Worm (Caenorhabditis elegans): ENCODE data around the gene AH9.3.

Gene AH9.3

ce11 chrX:2226875-2227355, 34.0 kb downstream of the AH9.3 start (continued):
- TF ChIP-seq aly-2 (tag; optimal IDR thresholded peaks at IDR 0.05): no peak
- no peak for TF ChIP-seq ceh-28 (tag; optimal IDR thresholded peaks at IDR 0.05)
- TF ChIP-seq eor-1 (tag; optimal IDR thresholded peaks at IDR 0.05): no peak
- TF ChIP-seq nhr-43 (tag; optimal IDR thresholded peaks at IDR 0.05; ENCODE audit: poor library complexity, severe bottlenecking): peak; percentile 47

- TF ChIP-seq pha-4 (tag; optimal IDR thresholded peaks at IDR 0.05) (peak; percentile 11), unc-62 (GFP tag; optimal IDR thresholded peaks at IDR 0.05) (no peak)
These were observed 40.1 kb downstream of the AH9.3 start, which contains the start of gene hex-1 for ce11 chrX:2220850-2221249. hex-1 (plus strand) TSS chrX:2221150.

ce11 chrX:2219453-2219852, 41.5 kb downstream of the AH9.3 start:
- no peak for TF ChIP-seq nhr-25 (tag; optimal IDR thresholded peaks at IDR 0.05)
- TF ChIP-seq snpc-4 (tag; optimal IDR thresholded peaks at IDR 0.05): peak; percentile 50

- no peak for TF ChIP-seq lin-15B (tag; optimal IDR thresholded peaks at IDR 0.05)
- TF ChIP-seq elt-3 (tag; optimal IDR thresholded peaks at IDR 0.05): peak in 1 of 3 experiments; percentile 9
- peak; percentile 78 for TF ChIP-seq nhr-23 (tag; optimal IDR thresholded peaks at IDR 0.05)
These were observed 41.9 kb downstream of the AH9.3 start for ce11 chrX:2219006-2219405.

- no peak for TF ChIP-seq lin-39 (tag; optimal IDR thresholded peaks at IDR 0.05)
- TF ChIP-seq elt-1 (tag; optimal IDR thresholded peaks at IDR 0.05): no peak
- no peak for TF ChIP-seq fkh-10 (GFP tag; optimal IDR thresholded peaks at IDR 0.05)
- no peak for TF ChIP-seq hmg-11 (tag; optimal IDR thresholded peaks at IDR 0.05)
- TF ChIP-seq mdl-1 (tag; optimal IDR thresholded peaks at IDR 0.05): no peak
- peak; percentile 30 for TF ChIP-seq ceh-28 (tag; optimal IDR thresholded peaks at IDR 0.05)
- no peak for TF ChIP-seq elt-2 (tag; optimal IDR thresholded peaks at IDR 0.05)
- TF ChIP-seq nhr-28 (tag; optimal IDR thresholded peaks at IDR 0.05): no peak
- no peak for TF ChIP-seq unc-39 (tag; optimal IDR thresholded peaks at IDR 0.05)
- no peak for TF ChIP-seq unc-62 (GFP tag; optimal IDR thresholded peaks at IDR 0.05)
- TF ChIP-seq nhr-237 (tag; optimal IDR thresholded peaks at IDR 0.05): no peak
- no peak for TF ChIP-seq lin-15B (tag; optimal IDR thresholded peaks at IDR 0.05)
- no peak for TF ChIP-seq pqm-1 (tag; optimal IDR thresholded peaks at IDR 0.05)
- no peak for TF ChIP-seq nfya-1 (tag; optimal IDR thresholded peaks at IDR 0.05; ENCODE audit: insufficient read depth)
- TF ChIP-seq zag-1 (tag; optimal IDR thresholded peaks at IDR 0.05): no peak
- no peak for TF ChIP-seq ztf-11 (tag; optimal IDR thresholded peaks at IDR 0.05)
- TF ChIP-seq nhr-12 (tag; optimal IDR thresholded peaks at IDR 0.05): no peak
- peak; percentile 25 for TF ChIP-seq tbx-2 (tag; optimal IDR thresholded peaks at IDR 0.05)
- no peak for TF ChIP-seq ZK546.5 (tag; optimal IDR thresholded peaks at IDR 0.05)
- peak; percentile 91 for TF ChIP-seq nhr-23 (tag; optimal IDR thresholded peaks at IDR 0.05)
- TF ChIP-seq lsy-12 (tag; optimal IDR thresholded peaks at IDR 0.05): peak; percentile 0
- TF ChIP-seq eor-1 (tag; optimal IDR thresholded peaks at IDR 0.05): no peak
- TF ChIP-seq nhr-76 (tag; optimal IDR thresholded peaks at IDR 0.05): no peak
- peak in 1 of 3 experiments; percentile 39 for TF ChIP-seq elt-3 (tag; optimal IDR thresholded peaks at IDR 0.05)
- no peak for TF ChIP-seq egl-5 (tag; optimal IDR thresholded peaks at IDR 0.05)
- peak; percentile 74 for TF ChIP-seq nhr-25 (tag; optimal IDR thresholded peaks at IDR 0.05)
- TF ChIP-seq nhr-43 (tag; optimal IDR thresholded peaks at IDR 0.05; ENCODE audit: poor library complexity, severe bottlenecking): peak; percentile 12
- TF ChIP-seq mml-1 (tag; optimal IDR thresholded peaks at IDR 0.05): no peak
- TF ChIP-seq ceh-16 (tag; optimal IDR thresholded peaks at IDR 0.05): no peak
- TF ChIP-seq egl-27 (tag; optimal IDR thresholded peaks at IDR 0.05): no peak
- no peak for TF ChIP-seq snpc-4 (tag; optimal IDR thresholded peaks at IDR 0.05)
- TF ChIP-seq nhr-77 (tag; optimal IDR thresholded peaks at IDR 0.05): no peak
- peak; percentile 17 for TF ChIP-seq pha-4 (tag; optimal IDR thresholded peaks at IDR 0.05)
- TF ChIP-seq sea-2 (GFP tag; optimal IDR thresholded peaks at IDR 0.05): no peak
- no peak for TF ChIP-seq ztf-4 (tag; optimal IDR thresholded peaks at IDR 0.05)
These were observed 44.2 kb downstream of the AH9.3 start for ce11 chrX:2216662-2217061.
